Worm (Caenorhabditis elegans): Measurements from ENCODE around the gene K09F6.3.

Gene K09F6.3

DNA sequence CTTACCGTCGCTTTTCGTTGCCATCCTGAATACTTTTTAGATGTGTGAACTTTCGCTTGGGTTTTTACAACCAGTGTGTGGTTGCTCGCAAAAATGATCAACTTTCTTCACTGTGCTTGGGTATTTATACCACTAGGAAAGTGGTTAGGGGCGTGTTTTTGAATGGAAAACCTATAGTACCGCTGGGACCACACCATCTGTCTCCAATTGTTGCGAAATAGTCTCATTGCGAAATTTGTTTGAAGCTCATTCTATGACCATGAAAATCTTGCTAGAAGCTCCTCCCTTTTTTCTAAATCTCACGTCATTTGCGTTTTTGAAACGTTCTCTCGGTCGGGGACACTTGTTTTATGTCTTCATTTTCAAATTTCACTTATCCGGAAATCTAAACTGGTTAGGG lies 33.8 kb downstream of the K09F6.3 start, which contains the start of the genes K09F6.10 and K09F6.13:
TSS of gene K09F6.10 (minus strand) at position 86 of the 400 bp plus-strand sequence.
TSS of gene K09F6.13 (plus strand) at position 317 of the 400 bp plus-strand sequence.
- TF ChIP-seq php-3 (GFP tag; IDR thresholded peaks at IDR 0.05) = no peak
- no peak for TF ChIP-seq nhr-25 (tag; optimal IDR thresholded peaks at IDR 0.05; ENCODE audit: borderline replicate concordance, insufficient read depth)
- no peak for TF ChIP-seq mes-2 (tag; optimal IDR thresholded peaks at IDR 0.05; ENCODE audit: poor library complexity, severe bottlenecking)
- TF ChIP-seq nhr-76 (tag; optimal IDR thresholded peaks at IDR 0.05) = no peak
- no peak for TF ChIP-seq vab-7 (GFP tag; IDR thresholded peaks at IDR 0.05)
- TF ChIP-seq dve-1 (tag; optimal IDR thresholded peaks at IDR 0.05; ENCODE audit: insufficient read depth) = no peak
- TF ChIP-seq unc-130 (GFP tag; optimal IDR thresholded peaks at IDR 0.05) = no peak
- no peak for TF ChIP-seq nhr-77 (tag; optimal IDR thresholded peaks at IDR 0.05)
- no peak for TF ChIP-seq ztf-11 (tag; optimal IDR thresholded peaks at IDR 0.05)
- TF ChIP-seq Y48G9A.11 (GFP tag; IDR thresholded peaks at IDR 0.05) = no peak
- TF ChIP-seq ceh-82 (tag; optimal IDR thresholded peaks at IDR 0.05) = no peak
- no peak for TF ChIP-seq ceh-20 (GFP tag; IDR thresholded peaks at IDR 0.05)
- no peak for TF ChIP-seq D1046.2 (GFP tag; IDR thresholded peaks at IDR 0.05)
- no peak for TF ChIP-seq lir-3 (tag; optimal IDR thresholded peaks at IDR 0.05)
- TF ChIP-seq nhr-6 (tag; optimal IDR thresholded peaks at IDR 0.05) = no peak
- TF ChIP-seq rbr-2 (tag; optimal IDR thresholded peaks at IDR 0.05) = no peak

DNA sequence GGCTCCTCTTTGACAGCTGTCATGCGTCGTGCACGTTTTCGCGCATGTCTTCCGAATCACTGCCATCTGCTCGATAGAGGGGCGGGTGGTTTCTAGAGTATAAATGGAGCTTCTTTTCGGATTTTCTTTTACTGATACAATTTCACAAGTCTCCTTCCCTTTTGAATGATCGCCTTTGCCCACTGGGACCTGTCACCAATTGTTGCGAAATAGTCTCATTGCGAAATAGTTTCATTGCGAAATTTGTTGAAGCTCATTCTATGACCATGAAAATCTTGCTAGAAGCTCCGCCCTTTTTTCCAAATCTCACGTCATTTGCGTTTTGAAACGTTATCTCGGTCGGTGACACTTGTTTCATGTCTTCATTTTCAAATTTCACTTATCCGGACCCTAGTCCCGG lies 34.5 kb downstream of the K09F6.3 start:
- TF ChIP-seq dve-1 (tag; optimal IDR thresholded peaks at IDR 0.05; ENCODE audit: insufficient read depth) (no peak), hmg-1.1 (GFP tag; IDR thresholded peaks at IDR 0.05) (no peak), dmd-8 (GFP tag; IDR thresholded peaks at IDR 0.05) (no peak), unc-62 (GFP tag; optimal IDR thresholded peaks at IDR 0.05 in 1 of 2) (peak in 1 of 2 experiments; percentile 95), unc-62 (tag; optimal IDR thresholded peaks at IDR 0.05) (no peak), vab-7 (GFP tag; IDR thresholded peaks at IDR 0.05) (peak; percentile 55; the same call in 1 of the 2 replicates), R02D3.7 (tag; optimal IDR thresholded peaks at IDR 0.05) (no peak), ceh-20 (GFP tag; IDR thresholded peaks at IDR 0.05) (peak; percentile 72; the same call in 1 of the 2 replicates), F26F4.8 (GFP tag; conservative IDR thresholded peaks at IDR 0.05) (no peak), daf-16 (GFP tag; optimal IDR thresholded peaks at IDR 0.05) (no peak), daf-16 (tag; optimal IDR thresholded peaks at IDR 0.05) (no peak), fkh-10 (GFP tag; optimal IDR thresholded peaks at IDR 0.05) (no peak), nhr-11 (tag; optimal IDR thresholded peaks at IDR 0.05) (peak; percentile 22), Y75B8A.6 (GFP tag; IDR thresholded peaks at IDR 0.05) (no peak), hif-1 (tag; optimal IDR thresholded peaks at IDR 0.05) (peak in 1 of 2 experiments; percentile 16), mxl-3 (GFP tag; optimal IDR thresholded peaks at IDR 0.05) (no peak), saeg-2 (GFP tag; IDR thresholded peaks at IDR 0.05) (no peak), lin-29 (GFP tag; IDR thresholded peaks at IDR 0.05) (no peak), madf-5 (GFP tag; IDR thresholded peaks at IDR 0.05) (no peak), rbr-2 (tag; optimal IDR thresholded peaks at IDR 0.05) (no peak)

DNA sequence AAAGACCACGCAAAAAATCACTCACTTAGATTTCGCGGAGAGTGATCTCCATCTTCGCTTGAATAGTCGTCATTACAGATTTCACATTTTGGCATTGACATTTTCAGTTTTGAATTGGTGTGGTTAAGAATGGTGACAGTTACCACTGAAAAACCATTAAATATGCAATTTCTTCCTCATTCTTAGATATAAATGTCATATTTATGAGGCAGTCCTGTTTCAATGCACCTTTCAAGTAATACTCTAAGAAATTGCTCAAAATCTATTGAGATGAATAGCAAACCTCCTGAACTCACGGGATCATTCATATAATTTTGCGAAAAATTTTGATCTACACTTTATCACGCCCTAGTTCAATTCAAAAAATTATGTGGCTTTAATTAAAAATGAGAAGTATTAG lies 37.1 kb downstream of the K09F6.3 start, which contains the start of gene K09F6.7:
TSS of gene K09F6.7 (minus strand) at position 101 of the 400 bp plus-strand sequence.
- TF ChIP-seq aha-1 (tag) (no peak), lin-29 (GFP tag; IDR thresholded peaks at IDR 0.05) (no peak), nhr-28 (tag; optimal IDR thresholded peaks at IDR 0.05) (no peak), mdl-1 (tag; optimal IDR thresholded peaks at IDR 0.05) (no peak), Y105C5A.15 (GFP tag; IDR thresholded peaks at IDR 0.05) (no peak), dmd-9 (GFP tag; IDR thresholded peaks at IDR 0.05) (no peak), pqm-1 (tag; optimal IDR thresholded peaks at IDR 0.05) (no peak), ztf-7 (tag; optimal IDR thresholded peaks at IDR 0.05) (no peak), nhr-102 (tag; optimal IDR thresholded peaks at IDR 0.05) (no peak), rbr-2 (tag; optimal IDR thresholded peaks at IDR 0.05) (no peak), nhr-76 (tag; optimal IDR thresholded peaks at IDR 0.05) (no peak)
